Worm (Caenorhabditis elegans): ENCODE results near the gene chtb-2.
A peak's percentile ranks its signal among the peaks of the same experiment; 100 is the strongest.

chtb-2 gene

DNA sequence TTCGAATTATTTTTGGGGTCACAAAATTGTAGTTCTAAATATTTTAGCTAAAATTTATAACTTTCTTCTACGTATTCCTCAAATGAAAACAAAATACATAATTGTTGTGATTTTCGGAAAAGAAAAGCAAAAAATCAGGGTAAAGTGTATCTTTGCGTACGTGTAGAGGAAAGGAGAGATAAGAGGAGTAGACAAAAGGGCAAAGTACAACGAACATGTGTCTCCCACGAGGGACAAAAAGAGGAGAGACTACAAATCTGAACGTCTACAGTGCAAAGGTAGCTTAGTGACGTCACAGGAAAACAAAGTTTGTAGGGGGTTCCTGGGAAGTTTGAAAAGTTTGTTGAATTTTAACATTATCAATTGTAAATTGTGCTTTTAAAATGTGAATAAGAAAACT is 35.5 kb upstream of the chtb-2 start:
- TF ChIP-seq pqm-1 (tag; optimal IDR thresholded peaks at IDR 0.05) (peak; percentile 1), Y48G9A.11 (GFP tag; IDR thresholded peaks at IDR 0.05) (no peak), nhr-6 (tag; optimal IDR thresholded peaks at IDR 0.05) (peak; percentile 33), fos-1 (tag; optimal IDR thresholded peaks at IDR 0.05) (no peak), D1046.2 (GFP tag; IDR thresholded peaks at IDR 0.05) (no peak), gei-8 (GFP tag; optimal IDR thresholded peaks at IDR 0.05) (no peak), hlh-30 (tag; optimal IDR thresholded peaks at IDR 0.05; ENCODE audit: insufficient read depth) (peak; percentile 82), zfp-2 (tag; optimal IDR thresholded peaks at IDR 0.05) (no peak), jun-1 (tag; optimal IDR thresholded peaks at IDR 0.05) (peak; percentile 36), cey-2 (tag; optimal IDR thresholded peaks at IDR 0.05; ENCODE audit: borderline replicate concordance, insufficient read depth) (peak; percentile 24), nhr-102 (tag; optimal IDR thresholded peaks at IDR 0.05) (peak; percentile 26), ctbp-1 (GFP tag; IDR thresholded peaks at IDR 0.05) (no peak), lim-7 (GFP tag; IDR thresholded peaks at IDR 0.05) (no peak), T26A8.4 (GFP tag; IDR thresholded peaks at IDR 0.05) (0 out of 2 replicates have a peak, but pooled peaks have one; percentile 26), F37D6.2 (tag; optimal IDR thresholded peaks at IDR 0.05) (no peak), nhr-77 (tag; optimal IDR thresholded peaks at IDR 0.05) (peak; percentile 44), lin-38 (GFP tag; IDR thresholded peaks at IDR 0.05) (peak; percentile 50), nhr-11 (tag; optimal IDR thresholded peaks at IDR 0.05) (peak; percentile 78), aha-1 (tag) (peak; percentile 98), mep-1 (tag; optimal IDR thresholded peaks at IDR 0.05) (peak; percentile 61), nhr-10 (tag; optimal IDR thresholded peaks at IDR 0.05) (peak; percentile 22), nhr-48 (tag; optimal IDR thresholded peaks at IDR 0.05) (peak; percentile 89), nhr-237 (tag; optimal IDR thresholded peaks at IDR 0.05) (no peak), tra-1 (GFP tag; IDR thresholded peaks at IDR 0.05) (peak; percentile 82), hlh-11 (tag; optimal IDR thresholded peaks at IDR 0.05) (peak; percentile 89), lsy-2 (tag; optimal IDR thresholded peaks at IDR 0.05) (peak in 1 of 2 experiments; percentile 73), T20F7.1 (GFP tag; optimal IDR thresholded peaks at IDR 0.05) (peak; percentile 53), lin-1 (GFP tag; IDR thresholded peaks at IDR 0.05) (peak; percentile 39; the same call in 1 of the 2 replicates), hif-1 (tag; optimal IDR thresholded peaks at IDR 0.05) (peak; percentile 6 to 63), dmd-8 (GFP tag; IDR thresholded peaks at IDR 0.05) (no peak), mxl-3 (GFP tag; optimal IDR thresholded peaks at IDR 0.05) (peak; percentile 89), mdl-1 (tag; optimal IDR thresholded peaks at IDR 0.05) (peak; percentile 57 to 93), nhr-42 (GFP tag; IDR thresholded peaks at IDR 0.05) (0 out of 2 replicates have a peak, but pooled peaks have one; percentile 22), hmg-1.1 (GFP tag; IDR thresholded peaks at IDR 0.05) (peak; percentile 54), zip-11 (GFP tag; IDR thresholded peaks at IDR 0.05) (no peak), dpl-1 (GFP tag; optimal IDR thresholded peaks at IDR 0.05) (peak; percentile 33), daf-16 (GFP tag; optimal IDR thresholded peaks at IDR 0.05) (peak; percentile 51 to 55), daf-16 (tag; optimal IDR thresholded peaks at IDR 0.05) (peak; percentile 57), nhr-41 (GFP tag; IDR thresholded peaks at IDR 0.05) (no peak), saeg-2 (GFP tag; IDR thresholded peaks at IDR 0.05) (no peak), lin-13 (GFP tag; optimal IDR thresholded peaks at IDR 0.05) (peak; percentile 52), ama-1 (optimal IDR thresholded peaks at IDR 0.05) (peak; percentile 7), dve-1 (tag; optimal IDR thresholded peaks at IDR 0.05; ENCODE audit: insufficient read depth) (peak; percentile 79), mes-2 (tag; optimal IDR thresholded peaks at IDR 0.05; ENCODE audit: poor library complexity, severe bottlenecking) (peak; percentile 52), dmd-6 (GFP tag; IDR thresholded peaks at IDR 0.05) (peak; percentile 78), nhr-28 (tag; optimal IDR thresholded peaks at IDR 0.05) (peak; percentile 93)
